Fruit fly (Drosophila melanogaster) whole organism, embryonic: ENCODE measurements around the gene P5CDh2.

Source experiments
- Aef1 ChIP-seq: fragments of 200-800 bp; sonication (Bioruptor generic); IDR thresholded peaks from 3 replicates; pipeline ENCODE4 v1.3.6; 2022; ENCODE audit warnings: missing biosample characterization, missing genetic modification characterization
- Asciz ChIP-seq: fragments of 200-800 bp; sonication (Bioruptor generic); optimal IDR thresholded peaks from 2 replicates; lab custom pipeline; 2017; ENCODE audit warnings: missing biosample characterization, mild to moderate bottlenecking, missing genetic modification characterization, missing genetic modification reagents
- Atf3 ChIP-seq: fragments of 200-800 bp; sonication (Bioruptor generic); optimal IDR thresholded peaks from 3 replicates; lab custom pipeline; 2016; ENCODE audit warnings: missing biosample characterization, missing genetic modification characterization
- C15 ChIP-seq: fragments of 200-800 bp; sonication (Bioruptor generic); IDR thresholded peaks from 3 replicates; pipeline ENCODE4 v1.3.6; 2022; ENCODE audit warnings: missing biosample characterization, missing genetic modification characterization
- CG11398 ChIP-seq: fragments of 200-800 bp; sonication (Bioruptor generic); optimal IDR thresholded peaks from 2 replicates; lab custom pipeline; 2016; ENCODE audit warnings: missing biosample characterization, missing genetic modification characterization
- CG12071 ChIP-seq: fragments of 200-800 bp; sonication (Bioruptor generic); optimal IDR thresholded peaks from 3 replicates; lab custom pipeline; 2018; ENCODE audit warnings: missing biosample characterization, mild to moderate bottlenecking, missing genetic modification characterization
- CG12659 ChIP-seq: fragments of 200-800 bp; sonication (Bioruptor generic); optimal IDR thresholded peaks from 3 replicates; lab custom pipeline; 2017; ENCODE audit warnings: mild to moderate bottlenecking, missing biosample characterization, missing genetic modification reagents, missing genetic modification characterization
- CG12942 ChIP-seq: fragments of 200-800 bp; sonication (Bioruptor generic); optimal IDR thresholded peaks from 3 replicates; lab custom pipeline; 2016; ENCODE audit warnings: missing biosample characterization, missing genetic modification characterization
- CG14667 ChIP-seq: fragments of 200-800 bp; sonication (Bioruptor generic); IDR thresholded peaks from 2 replicates; pipeline ENCODE4 v1.3.6; 2022; ENCODE audit warnings: missing biosample characterization, missing genetic modification characterization
- CG14965 ChIP-seq: fragments of 200-800 bp; sonication (Bioruptor generic); optimal IDR thresholded peaks from 2 replicates; lab custom pipeline; 2016; ENCODE audit warnings: missing biosample characterization, missing genetic modification characterization, borderline replicate concordance
- CG15269 ChIP-seq: fragments of 200-800 bp; sonication (Bioruptor generic); optimal IDR thresholded peaks from 2 replicates; lab custom pipeline; 2018; ENCODE audit warnings: missing biosample characterization, mild to moderate bottlenecking, missing genetic modification characterization, moderate library complexity
- CG1529 ChIP-seq: fragments of 200-800 bp; sonication (Bioruptor generic); optimal IDR thresholded peaks from 3 replicates; lab custom pipeline; 2018; ENCODE audit warnings: missing biosample characterization, missing genetic modification characterization
- CG17385 ChIP-seq: fragments of 200-800 bp; sonication (Bioruptor generic); optimal IDR thresholded peaks from 3 replicates; lab custom pipeline; 2018; ENCODE audit warnings: missing biosample characterization, mild to moderate bottlenecking, missing genetic modification characterization
- CG17568 ChIP-seq: fragments of 200-800 bp; sonication (Bioruptor generic); optimal IDR thresholded peaks from 2 replicates; lab custom pipeline; 2018; ENCODE audit warnings: missing biosample characterization, mild to moderate bottlenecking, missing genetic modification characterization, moderate library complexity
- CG18619 ChIP-seq: fragments of 200-800 bp; sonication (Bioruptor generic); optimal IDR thresholded peaks from 3 replicates; lab custom pipeline; 2017; ENCODE audit warnings: missing biosample characterization, mild to moderate bottlenecking, missing genetic modification characterization
- CG2202 ChIP-seq: fragments of 200-800 bp; sonication (Bioruptor generic); optimal IDR thresholded peaks from 2 replicates; lab custom pipeline; 2018; ENCODE audit warnings: missing biosample characterization, mild to moderate bottlenecking, missing genetic modification characterization
- CG2678 ChIP-seq: fragments of 200-800 bp; sonication (Bioruptor generic); optimal IDR thresholded peaks from 3 replicates; lab custom pipeline; 2019; ENCODE audit warnings: missing biosample characterization, mild to moderate bottlenecking, missing genetic modification characterization, moderate library complexity
- CG32772 ChIP-seq: fragments of 200-800 bp; sonication (Bioruptor generic); IDR thresholded peaks from 2 replicates; pipeline ENCODE4 v1.3.6; 2022; ENCODE audit warnings: missing biosample characterization, missing genetic modification characterization
- CG34224 ChIP-seq: fragments of 200-800 bp; sonication (Bioruptor generic); IDR thresholded peaks from 3 replicates; pipeline ENCODE4 v1.3.6; 2022; ENCODE audit warnings: missing biosample characterization, missing genetic modification characterization; ENCODE audit not compliant: partially characterized antibody
- CG34422 ChIP-seq: fragments of 200-800 bp; sonication (Bioruptor generic); IDR thresholded peaks from 3 replicates; pipeline ENCODE4 v1.3.6; 2022; ENCODE audit warnings: missing biosample characterization, missing genetic modification characterization
- CG3838 ChIP-seq: fragments of 200-800 bp; sonication (Bioruptor generic); optimal IDR thresholded peaks from 3 replicates; lab custom pipeline; 2016; ENCODE audit warnings: missing biosample characterization, missing genetic modification characterization
- CG3995 ChIP-seq: fragments of 200-800 bp; sonication (Bioruptor generic); optimal IDR thresholded peaks from 3 replicates; lab custom pipeline; 2016; ENCODE audit warnings: missing biosample characterization, missing genetic modification characterization
- CG4360 ChIP-seq: fragments of 200-800 bp; sonication (Bioruptor generic); IDR thresholded peaks from 2 replicates; pipeline ENCODE4 v1.3.6; 2022; ENCODE audit warnings: missing biosample characterization, missing genetic modification characterization
- CG9215 ChIP-seq: fragments of 200-800 bp; sonication (Bioruptor generic); IDR thresholded peaks from 2 replicates; pipeline ENCODE4 v1.3.6; 2022; ENCODE audit warnings: missing biosample characterization, missing genetic modification characterization
- Chrac-16 ChIP-seq: fragments of 200-800 bp; sonication (Bioruptor generic); optimal IDR thresholded peaks from 3 replicates; lab custom pipeline; 2016; ENCODE audit warnings: missing biosample characterization, missing genetic modification characterization
- CoRest ChIP-seq: fragments of 200-800 bp; sonication (Bioruptor generic); optimal IDR thresholded peaks from 3 replicates; lab custom pipeline; 2018; ENCODE audit warnings: missing biosample characterization, mild to moderate bottlenecking, missing genetic modification characterization, moderate library complexity
- E2f2 ChIP-seq: fragments of 200-800 bp; sonication (Bioruptor generic); IDR thresholded peaks from 2 replicates; pipeline ENCODE4 v1.3.6; 2022; ENCODE audit warnings: missing biosample characterization, missing genetic modification characterization
- HLHmδ ChIP-seq: fragments of 200-800 bp; sonication (Bioruptor generic); optimal IDR thresholded peaks from 2 replicates; lab custom pipeline; 2018; ENCODE audit warnings: missing biosample characterization, mild to moderate bottlenecking, missing genetic modification characterization, moderate library complexity
- Lhr ChIP-seq: fragments of 200-800 bp; sonication (Bioruptor generic); optimal IDR thresholded peaks from 3 replicates; lab custom pipeline; 2017; ENCODE audit warnings: mild to moderate bottlenecking, missing biosample characterization, missing genetic modification reagents, missing genetic modification characterization
- MBD-R2 ChIP-seq: fragments of 200-800 bp; sonication (Bioruptor generic); IDR thresholded peaks from 2 replicates; pipeline ENCODE4 v1.3.6; 2022; ENCODE audit warnings: missing biosample characterization, missing genetic modification characterization
- Mrtf ChIP-seq: fragments of 200-800 bp; sonication (Bioruptor generic); IDR thresholded peaks from 3 replicates; pipeline ENCODE4 v1.3.6; 2022; ENCODE audit warnings: missing biosample characterization, missing genetic modification characterization
- Sox102F ChIP-seq: fragments of 200-800 bp; sonication (Bioruptor generic); optimal IDR thresholded peaks from 2 replicates; lab custom pipeline; 2018; ENCODE audit warnings: missing biosample characterization, mild to moderate bottlenecking, missing genetic modification characterization, moderate library complexity
- Spps ChIP-seq: fragments of 200-800 bp; sonication (Bioruptor generic); optimal IDR thresholded peaks from 2 replicates; lab custom pipeline; 2018; ENCODE audit warnings: missing biosample characterization, mild to moderate bottlenecking, missing genetic modification characterization
- Tbp ChIP-seq: fragments of >200 bp; optimal IDR thresholded peaks from 2 replicates; lab custom pipeline; 2018; ENCODE audit warnings: missing biosample characterization, missing genetic modification characterization
- Usf ChIP-seq: fragments of 200-800 bp; sonication (Bioruptor generic); optimal IDR thresholded peaks from 2 replicates; lab custom pipeline; 2017; ENCODE audit warnings: missing genotype, missing biosample characterization, missing genetic modification characterization
- abd-A ChIP-seq: fragments of 200-800 bp; sonication (Bioruptor generic); optimal IDR thresholded peaks from 3 replicates; lab custom pipeline; 2019; ENCODE audit warnings: missing biosample characterization, mild to moderate bottlenecking, missing genetic modification characterization, moderate library complexity
- br ChIP-seq: fragments of >200 bp; optimal IDR thresholded peaks from 2 replicates; lab custom pipeline; 2017
- bsh ChIP-seq, 2 experiments: fragments of 200-800 bp; sonication (Bioruptor generic); optimal IDR thresholded peaks; 2 replicates each; lab custom pipeline; 2017 to 2018; ENCODE audit warnings: mild to moderate bottlenecking in 2 of 2, missing biosample characterization in 2 of 2, missing genetic modification characterization in 2 of 2, moderate library complexity in 1 of 2
- ci ChIP-seq: fragments of 200-800 bp; sonication (Bioruptor generic); IDR thresholded peaks from 3 replicates; pipeline ENCODE4 v1.3.6; 2022; ENCODE audit warnings: missing biosample characterization, missing genetic modification characterization
- dysf ChIP-seq: fragments of 200-800 bp; sonication (Bioruptor generic); IDR thresholded peaks from 3 replicates; pipeline ENCODE4 v1.3.6; 2022; ENCODE audit warnings: missing biosample characterization, missing genetic modification characterization
- ewg ChIP-seq: fragments of 200-800 bp; sonication (Bioruptor generic); optimal IDR thresholded peaks from 3 replicates; lab custom pipeline; 2017; ENCODE audit warnings: mild to moderate bottlenecking, missing biosample characterization, missing genetic modification reagents, missing genetic modification characterization
- eyg ChIP-seq: fragments of 200-800 bp; sonication (Bioruptor generic); optimal IDR thresholded peaks from 3 replicates; lab custom pipeline; 2016; ENCODE audit warnings: missing biosample characterization, missing genetic modification characterization
- fd96Cb ChIP-seq: fragments of 200-800 bp; sonication (Bioruptor generic); optimal IDR thresholded peaks from 2 replicates; lab custom pipeline; 2018; ENCODE audit warnings: missing biosample characterization, mild to moderate bottlenecking, missing genetic modification characterization, moderate library complexity
- ftz-f1 ChIP-seq: fragments of 200-800 bp; sonication (Bioruptor generic); optimal IDR thresholded peaks from 2 replicates; lab custom pipeline; 2016; ENCODE audit warnings: missing biosample characterization, missing genetic modification characterization
- gcm ChIP-seq: fragments of 200-800 bp; sonication (Bioruptor generic); optimal IDR thresholded peaks from 2 replicates; lab custom pipeline; 2019; ENCODE audit warnings: missing biosample characterization, mild to moderate bottlenecking, missing genetic modification characterization, moderate library complexity
- kah ChIP-seq: fragments of 200-800 bp; sonication (Bioruptor generic); optimal IDR thresholded peaks from 2 replicates; lab custom pipeline; 2018; ENCODE audit warnings: missing biosample characterization, mild to moderate bottlenecking, missing genetic modification characterization
- odd ChIP-seq: fragments of 200-800 bp; sonication (Bioruptor generic); optimal IDR thresholded peaks from 2 replicates; lab custom pipeline; 2017; ENCODE audit warnings: missing biosample characterization, mild to moderate bottlenecking, missing genetic modification characterization
- pita ChIP-seq: fragments of 200-800 bp; sonication (Bioruptor generic); optimal IDR thresholded peaks from 2 replicates; lab custom pipeline; 2017; ENCODE audit warnings: missing biosample characterization, mild to moderate bottlenecking, missing genetic modification characterization
- pum ChIP-seq: fragments of 200-800 bp; sonication (Bioruptor generic); optimal IDR thresholded peaks from 2 replicates; lab custom pipeline; 2016; ENCODE audit warnings: missing biosample characterization, missing genetic modification characterization
- sd ChIP-seq: fragments of 200-800 bp; sonication (Bioruptor generic); optimal IDR thresholded peaks from 3 replicates; lab custom pipeline; 2018; ENCODE audit warnings: missing biosample characterization, mild to moderate bottlenecking, missing genetic modification characterization, moderate library complexity
- seq ChIP-seq: fragments of 200-800 bp; sonication (Bioruptor generic); IDR thresholded peaks from 2 replicates; pipeline ENCODE4 v1.3.6; 2022; ENCODE audit warnings: missing biosample characterization, missing genetic modification characterization
- yki ChIP-seq: fragments of >200 bp; optimal IDR thresholded peaks from 3 replicates; lab custom pipeline; 2018

Gene P5CDh2

DNA sequence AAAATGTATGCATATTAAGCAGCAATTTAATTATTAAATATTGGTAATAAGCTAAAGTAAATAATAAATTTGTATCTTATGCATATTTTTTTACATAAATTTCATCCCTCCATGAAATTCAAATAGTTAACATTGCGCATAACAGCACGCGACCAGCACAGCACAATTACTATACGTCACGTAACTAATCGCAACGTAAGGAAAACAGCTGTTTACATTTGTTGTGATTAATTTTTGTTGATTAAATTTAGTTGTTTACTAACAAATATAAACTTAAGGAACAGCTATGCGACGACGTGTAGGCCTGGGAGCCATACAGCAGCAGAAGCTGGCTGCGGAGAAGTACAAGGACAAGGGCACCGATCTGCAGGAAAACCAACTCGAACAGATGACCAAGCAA is 12.7 kb upstream of the P5CDh2 start, which contains the start of gene lsn (continued):
- TF ChIP-seq odd (GFP tag; lab: Kevin White, UChicago) (peak; percentile 38), Mrtf (no peak), Chrac-16 (GFP tag; lab: Kevin White, UChicago) (no peak), yki (lab: Kevin White, UChicago) (no peak), CG3995 (GFP tag; lab: Kevin White, UChicago) (no peak), ci (GFP tag; lab: Robert Waterston, UW) (peak; percentile 53; the same call in 2 of the 3 replicates), Sox102F (GFP tag; lab: Kevin White, UChicago) (peak; percentile 61), CG9215 (GFP tag; lab: Robert Waterston, UW) (no peak), kah (no peak), CG34224 (GFP tag; lab: Robert Waterston, UW) (no peak; the same call in 2 of the 3 replicates), CG18619 (GFP tag; lab: Kevin White, UChicago) (no peak), E2f2 (GFP tag; lab: Robert Waterston, UW) (peak; percentile 84), Spps (tag; lab: Kevin White, UChicago) (no peak), CG2678 (tag; lab: Kevin White, UChicago) (peak; percentile 37), pita (GFP tag; lab: Kevin White, UChicago) (no peak), CG15269 (tag; lab: Kevin White, UChicago) (peak; percentile 19), Asciz (GFP tag; lab: Kevin White, UChicago) (no peak), eyg (GFP tag; lab: Kevin White, UChicago) (no peak), gcm (GFP tag; lab: Kevin White, UChicago) (no peak), bsh (GFP tag; optimal IDR thresholded peaks at IDR 0.05; lab: Kevin White, UChicago) (peak in 1 of 2 experiments; percentile 72), fd96Cb (tag; lab: Kevin White, UChicago) (no peak), CoRest (tag; lab: Kevin White, UChicago) (peak; percentile 32), seq (no peak), sd (tag; lab: Kevin White, UChicago) (peak; percentile 65), Atf3 (no peak), CG1529 (GFP tag; lab: Kevin White, UChicago) (peak; percentile 45), ftz-f1 (GFP tag; lab: Kevin White, UChicago) (no peak), C15 (GFP tag; lab: Robert Waterston, UW) (no peak), CG34422 (no peak), CG17385 (GFP tag; lab: Kevin White, UChicago) (no peak), CG14965 (GFP tag; lab: Kevin White, UChicago) (no peak), CG32772 (GFP tag; lab: Robert Waterston, UW) (no peak), ewg (GFP tag; lab: Kevin White, UChicago) (peak; percentile 22), CG12659 (GFP tag; lab: Kevin White, UChicago) (peak; percentile 36), CG12071 (GFP tag; lab: Kevin White, UChicago) (no peak), HLHmδ (no peak), br (lab: Kevin White, UChicago) (no peak), CG2202 (tag; lab: Kevin White, UChicago) (peak; percentile 51), CG3838 (peak; percentile 13), CG12942 (GFP tag; lab: Kevin White, UChicago) (no peak), dysf (GFP tag; lab: Robert Waterston, UW) (no peak), CG4360 (GFP tag; lab: Robert Waterston, UW) (no peak), MBD-R2 (GFP tag; lab: Robert Waterston, UW) (peak; percentile 66; the same call in 1 of the 2 replicates), pum (GFP tag; lab: Kevin White, UChicago) (no peak), abd-A (no peak), CG14667 (GFP tag; lab: Robert Waterston, UW) (no peak), CG11398 (no peak), Usf (GFP tag; lab: Kevin White, UChicago) (no peak), Tbp (GFP tag; lab: Kevin White, UChicago) (no peak), Aef1 (GFP tag; lab: Robert Waterston, UW) (no peak), Lhr (GFP tag; lab: Kevin White, UChicago) (peak; percentile 2), CG17568 (GFP tag; lab: Kevin White, UChicago) (peak; percentile 73)
